Fruit fly (Drosophila melanogaster): ENCODE data around the gene CG13901.

The CG13901 gene

DNA sequence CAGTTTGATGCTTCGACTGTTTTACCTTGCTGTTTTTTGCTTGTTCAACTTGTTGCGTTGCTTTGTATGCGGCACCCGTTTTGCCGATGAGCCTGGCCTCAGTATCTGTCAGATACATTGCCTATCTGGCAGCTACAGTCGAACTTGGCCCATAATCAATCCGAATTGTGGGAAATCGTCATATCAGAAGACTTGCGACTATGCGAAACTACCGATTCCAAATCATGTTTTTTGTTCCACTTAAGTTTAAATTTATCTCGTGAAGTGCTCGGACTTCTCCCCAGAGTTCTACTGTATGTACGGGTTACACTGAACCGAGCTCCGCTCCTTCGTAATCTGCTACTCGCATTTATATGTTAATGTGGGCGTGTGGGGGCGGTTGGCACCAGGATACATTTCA lies 46.6 kb upstream of the CG13901 start (continued):
- no peak for TF ChIP-seq CG17359 (tag; optimal IDR thresholded peaks at IDR 0.05)
- TF ChIP-seq TFAM (GFP tag; optimal IDR thresholded peaks at IDR 0.05), result no peak
- TF ChIP-seq CG10431 (GFP tag; optimal IDR thresholded peaks at IDR 0.05), result no peak
- no peak for TF ChIP-seq yki (optimal IDR thresholded peaks at IDR 0.05)
- TF ChIP-seq nerfin-1 (tag; optimal IDR thresholded peaks at IDR 0.05), result no peak
- TF ChIP-seq CG31365 (tag; optimal IDR thresholded peaks at IDR 0.05), result no peak
- TF ChIP-seq CG12659 (GFP tag; optimal IDR thresholded peaks at IDR 0.05), result no peak
- no peak for TF ChIP-seq D (optimal IDR thresholded peaks at IDR 0.05)
- TF ChIP-seq D (GFP tag; optimal IDR thresholded peaks at IDR 0.05), result no peak
- TF ChIP-seq chinmo (GFP tag; IDR thresholded peaks at IDR 0.05; ENCODE audit: partially characterized antibody), result 0 out of 4 replicates have a peak, but pooled peaks have one; percentile 2
- TF ChIP-seq dmrt11E (tag; optimal IDR thresholded peaks at IDR 0.05), result no peak
- no peak for TF ChIP-seq HLH3B (GFP tag; IDR thresholded peaks at IDR 0.05)
- TF ChIP-seq CG13624 (GFP tag; optimal IDR thresholded peaks at IDR 0.05), result no peak
- TF ChIP-seq CG16813 (GFP tag; IDR thresholded peaks at IDR 0.05; ENCODE audit: partially characterized antibody), result no peak
- TF ChIP-seq usp (GFP tag; optimal IDR thresholded peaks at IDR 0.05), result no peak
- TF ChIP-seq cwo (GFP tag; optimal IDR thresholded peaks at IDR 0.05), result no peak
- no peak for TF ChIP-seq Tbp (GFP tag; optimal IDR thresholded peaks at IDR 0.05)
- TF ChIP-seq CG11723 (GFP tag; optimal IDR thresholded peaks at IDR 0.05), result no peak
- no peak for TF ChIP-seq HLHmδ (GFP tag; optimal IDR thresholded peaks at IDR 0.05)
- TF ChIP-seq zen (tag; optimal IDR thresholded peaks at IDR 0.05), result no peak
- no peak for TF ChIP-seq luna (GFP tag; optimal IDR thresholded peaks at IDR 0.05)
- TF ChIP-seq CG8924 (tag; optimal IDR thresholded peaks at IDR 0.05), result no peak
- no peak for TF ChIP-seq dan (GFP tag; IDR thresholded peaks at IDR 0.05)
- TF ChIP-seq wor (GFP tag; IDR thresholded peaks at IDR 0.05), result no peak
- no peak for TF ChIP-seq CkIIα-i1 (GFP tag; IDR thresholded peaks at IDR 0.05)
- no peak for TF ChIP-seq CG17612 (GFP tag; IDR thresholded peaks at IDR 0.05)
- TF ChIP-seq Meics (GFP tag; optimal IDR thresholded peaks at IDR 0.05), result peak; percentile 33
- no peak for TF ChIP-seq dimm (GFP tag; IDR thresholded peaks at IDR 0.05)
- peak; percentile 26 for TF ChIP-seq mam (GFP tag; optimal IDR thresholded peaks at IDR 0.05)
- TF ChIP-seq C15 (GFP tag; IDR thresholded peaks at IDR 0.05), result no peak
- TF ChIP-seq Nf-YC (tag; optimal IDR thresholded peaks at IDR 0.05), result no peak
- TF ChIP-seq sob (GFP tag; IDR thresholded peaks at IDR 0.05), result peak; percentile 23; the same call in 1 of the 2 replicates
- no peak for TF ChIP-seq CG33213 (GFP tag; optimal IDR thresholded peaks at IDR 0.05)
- TF ChIP-seq NfI (GFP tag; optimal IDR thresholded peaks at IDR 0.05), result no peak
- no peak for TF ChIP-seq CG31388 (GFP tag; optimal IDR thresholded peaks at IDR 0.05)
- TF ChIP-seq Dad (GFP tag; optimal IDR thresholded peaks at IDR 0.05), result no peak
- TF ChIP-seq jing (GFP tag; optimal IDR thresholded peaks at IDR 0.05), result no peak
- no peak for TF ChIP-seq lilli (GFP tag; optimal IDR thresholded peaks at IDR 0.05)

DNA sequence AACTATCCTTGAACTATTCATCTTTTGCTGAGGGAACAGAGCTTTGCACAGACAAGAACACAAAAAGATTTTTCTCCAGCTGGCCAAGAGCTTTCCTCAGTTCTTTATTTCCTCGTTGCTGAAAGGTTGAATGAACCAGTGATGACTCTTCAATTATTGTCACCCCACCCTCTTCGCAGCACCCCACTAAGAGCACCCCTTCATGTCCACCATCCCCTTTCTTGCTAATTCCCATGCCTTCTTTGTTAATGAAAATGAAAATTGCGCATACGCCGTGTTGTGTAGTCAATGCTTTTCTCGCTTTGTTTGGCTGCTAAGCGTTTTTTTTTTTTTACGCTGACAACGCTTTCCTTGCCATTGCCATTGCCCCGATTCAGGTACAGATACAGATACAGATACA lies 46.2 kb upstream of the CG13901 start:
- TF ChIP-seq CG8281 (tag; optimal IDR thresholded peaks at IDR 0.05) (no peak), CG17568 (GFP tag; optimal IDR thresholded peaks at IDR 0.05) (no peak), fd3F (GFP tag; optimal IDR thresholded peaks at IDR 0.05) (no peak), CG15514 (GFP tag; optimal IDR thresholded peaks at IDR 0.05) (peak; percentile 20), CG7372 (GFP tag; IDR thresholded peaks at IDR 0.05) (peak; percentile 12; the same call in 1 of the 2 replicates), chinmo (GFP tag; IDR thresholded peaks at IDR 0.05; ENCODE audit: partially characterized antibody) (0 out of 4 replicates have a peak, but pooled peaks have one; percentile 10), CG33213 (GFP tag; optimal IDR thresholded peaks at IDR 0.05) (no peak), CG15696 (tag; optimal IDR thresholded peaks at IDR 0.05) (no peak)

Data from whole organism, embryonic.